Fruit fly (Drosophila melanogaster) Kc167 (cell line): ENCODE data around the gene Sxl.

Source experiments
- Myc ChIP-seq: fragments of >200 bp; optimal IDR thresholded peaks from 2 replicates; lab custom pipeline; 2017; ENCODE audit warnings: missing external identifiers
- Sin3A ChIP-seq: fragments of >200 bp; optimal IDR thresholded peaks from 2 replicates; lab custom pipeline; 2018; ENCODE audit warnings: missing external identifiers

dm6 chrX:7094169-7094568 is 3.7 kb downstream of the Sxl start:
- TF ChIP-seq Myc (lab: Kevin White, UChicago) (no peak), Sin3A (lab: Kevin White, UChicago) (no peak)
